Fruit fly (Drosophila melanogaster): ENCODE measurements around the gene CG15356.

Gene CG15356

dm6 chr2L:2015204-2015603 is 34.6 kb upstream of the CG15356 start:
- TF ChIP-seq dsf (GFP tag; optimal IDR thresholded peaks at IDR 0.05; ENCODE audit: borderline replicate concordance) (no peak), brk (GFP tag; optimal IDR thresholded peaks at IDR 0.05) (no peak), woc (GFP tag; optimal IDR thresholded peaks at IDR 0.05) (no peak), Dfd (GFP tag; optimal IDR thresholded peaks at IDR 0.05) (no peak), Abd-B (GFP tag; optimal IDR thresholded peaks at IDR 0.05) (no peak), Hnf4 (GFP tag; optimal IDR thresholded peaks at IDR 0.05) (no peak), sv (GFP tag; optimal IDR thresholded peaks at IDR 0.05) (no peak), Hr83 (GFP tag; optimal IDR thresholded peaks at IDR 0.05; ENCODE audit: poor library complexity, severe bottlenecking) (no peak)

dm6 chr2L:2013836-2014434 is 33.4 kb upstream of the CG15356 start:
- TF ChIP-seq Hr83 (GFP tag; optimal IDR thresholded peaks at IDR 0.05; ENCODE audit: poor library complexity, severe bottlenecking) (no peak), fru (GFP tag; optimal IDR thresholded peaks at IDR 0.05) (no peak), dl (GFP tag; optimal IDR thresholded peaks at IDR 0.05; ENCODE audit: insufficient read depth in 1 of 2, partially characterized antibody in 2 of 2) (no peak)

dm6 chr2L:2013057-2013456 is 32.5 kb upstream of the CG15356 start:
- no peak for TF ChIP-seq br (GFP tag; optimal IDR thresholded peaks at IDR 0.05)
- no peak for TF ChIP-seq brk (GFP tag; optimal IDR thresholded peaks at IDR 0.05)
- TF ChIP-seq rgr (GFP tag; optimal IDR thresholded peaks at IDR 0.05), result no peak
- TF ChIP-seq h (GFP tag; optimal IDR thresholded peaks at IDR 0.05), result no peak
- no peak for TF ChIP-seq CG9705 (GFP tag; optimal IDR thresholded peaks at IDR 0.05)
- TF ChIP-seq Hnf4 (GFP tag; optimal IDR thresholded peaks at IDR 0.05), result no peak
- no peak for TF ChIP-seq sage (GFP tag; optimal IDR thresholded peaks at IDR 0.05)
- no peak for TF ChIP-seq GATAd (GFP tag; optimal IDR thresholded peaks at IDR 0.05)
- no peak for TF ChIP-seq psq (GFP tag; optimal IDR thresholded peaks at IDR 0.05)
- no peak for TF ChIP-seq woc (GFP tag; optimal IDR thresholded peaks at IDR 0.05)
- TF ChIP-seq CG32264 (GFP tag; optimal IDR thresholded peaks at IDR 0.05), result no peak
- no peak for TF ChIP-seq Dif (GFP tag; optimal IDR thresholded peaks at IDR 0.05; ENCODE audit: partially characterized antibody)
- no peak for TF ChIP-seq Hr83 (GFP tag; optimal IDR thresholded peaks at IDR 0.05; ENCODE audit: poor library complexity, severe bottlenecking)
- no peak for TF ChIP-seq HLH106 (tag; optimal IDR thresholded peaks at IDR 0.05)
- no peak for TF ChIP-seq Sp1 (GFP tag; optimal IDR thresholded peaks at IDR 0.05)
- TF ChIP-seq jim (GFP tag; optimal IDR thresholded peaks at IDR 0.05), result no peak
- no peak for TF ChIP-seq Jra (GFP tag; optimal IDR thresholded peaks at IDR 0.05)
- TF ChIP-seq Rel (GFP tag; optimal IDR thresholded peaks at IDR 0.05), result no peak
- TF ChIP-seq Rel (tag; optimal IDR thresholded peaks at IDR 0.05), result no peak
- no peak for TF ChIP-seq Myc (optimal IDR thresholded peaks at IDR 0.05)
- TF ChIP-seq CrebA (GFP tag; optimal IDR thresholded peaks at IDR 0.05; ENCODE audit: borderline replicate concordance), result no peak

- TF ChIP-seq tai (GFP tag; optimal IDR thresholded peaks at IDR 0.05) (no peak), Dif (GFP tag; optimal IDR thresholded peaks at IDR 0.05; ENCODE audit: partially characterized antibody) (no peak), rgr (GFP tag; optimal IDR thresholded peaks at IDR 0.05) (no peak), dl (GFP tag; optimal IDR thresholded peaks at IDR 0.05; ENCODE audit: insufficient read depth in 1 of 2, partially characterized antibody in 2 of 2) (no peak), ey (GFP tag; optimal IDR thresholded peaks at IDR 0.05) (no peak), CrebA (GFP tag; optimal IDR thresholded peaks at IDR 0.05; ENCODE audit: borderline replicate concordance) (no peak), sage (GFP tag; optimal IDR thresholded peaks at IDR 0.05) (no peak), dmrt93B (GFP tag; optimal IDR thresholded peaks at IDR 0.05) (no peak), Abd-B (GFP tag; optimal IDR thresholded peaks at IDR 0.05) (no peak), brk (GFP tag; optimal IDR thresholded peaks at IDR 0.05) (no peak), jim (GFP tag; optimal IDR thresholded peaks at IDR 0.05) (no peak)
Observed at dm6 chr2L:2011430-2011829, 30.9 kb upstream of the CG15356 start.

dm6 chr2L:2010335-2011061 is 29.9 kb upstream of the CG15356 start:
- TF ChIP-seq CG9705 (GFP tag; optimal IDR thresholded peaks at IDR 0.05) (no peak), Hnf4 (GFP tag; optimal IDR thresholded peaks at IDR 0.05) (peak; percentile 1), Mio (GFP tag; optimal IDR thresholded peaks at IDR 0.05) (no peak), br (GFP tag; optimal IDR thresholded peaks at IDR 0.05) (no peak), tai (GFP tag; optimal IDR thresholded peaks at IDR 0.05) (no peak), CG32264 (GFP tag; optimal IDR thresholded peaks at IDR 0.05) (no peak), dmrt93B (GFP tag; optimal IDR thresholded peaks at IDR 0.05) (no peak)
